Fruit fly (Drosophila melanogaster) whole organism, pupa: Measurements from ENCODE around the gene GlcAT-S.

Source experiments
- CG10348 ChIP-seq: fragments of 200-800 bp; sonication (Bioruptor generic); IDR thresholded peaks from 2 replicates; pipeline ENCODE4 v1.3.6; 2022; ENCODE audit warnings: missing biosample characterization, missing genetic modification characterization
- CG12605 ChIP-seq: fragments of 200-800 bp; sonication (Bioruptor generic); IDR thresholded peaks from 2 replicates; pipeline ENCODE4 v1.3.6; 2022; ENCODE audit warnings: missing biosample characterization, missing genetic modification characterization
- CG13204 ChIP-seq: fragments of 200-800 bp; sonication (Bioruptor generic); optimal IDR thresholded peaks from 2 replicates; lab custom pipeline; 2018; ENCODE audit warnings: missing biosample characterization, mild to moderate bottlenecking, missing genetic modification characterization, moderate library complexity
- CG14655 ChIP-seq: fragments of 200-800 bp; sonication (Bioruptor generic); optimal IDR thresholded peaks from 3 replicates; lab custom pipeline; 2017; ENCODE audit warnings: mild to moderate bottlenecking, missing biosample characterization, missing genetic modification reagents, missing genetic modification characterization
- CG15710 ChIP-seq: fragments of 200-800 bp; sonication (Bioruptor generic); optimal IDR thresholded peaks from 2 replicates; lab custom pipeline; 2018; ENCODE audit warnings: missing biosample characterization, mild to moderate bottlenecking, missing genetic modification characterization, moderate library complexity
- CG17806 ChIP-seq: fragments of 200-800 bp; sonication (Bioruptor generic); optimal IDR thresholded peaks from 2 replicates; lab custom pipeline; 2018; ENCODE audit warnings: missing biosample characterization, mild to moderate bottlenecking, missing genetic modification characterization, moderate library complexity
- CG32121 ChIP-seq: fragments of 200-800 bp; sonication (Bioruptor generic); IDR thresholded peaks from 2 replicates; pipeline ENCODE4 v1.3.6; 2022; ENCODE audit warnings: missing biosample characterization, missing genetic modification characterization
- CG34367 ChIP-seq: fragments of 200-800 bp; sonication (Bioruptor generic); optimal IDR thresholded peaks from 2 replicates; lab custom pipeline; 2018; ENCODE audit warnings: missing biosample characterization, mild to moderate bottlenecking, missing genetic modification characterization
- CG4496 ChIP-seq: fragments of 200-800 bp; sonication (Bioruptor generic); IDR thresholded peaks from 3 replicates; pipeline ENCODE4 v1.3.6; 2022; ENCODE audit warnings: missing biosample characterization, missing genetic modification characterization
- CG8159 ChIP-seq: fragments of 200-800 bp; sonication (Bioruptor generic); optimal IDR thresholded peaks from 3 replicates; lab custom pipeline; 2018; ENCODE audit warnings: missing biosample characterization, mild to moderate bottlenecking, missing genetic modification characterization, moderate library complexity
- CG8301 ChIP-seq: fragments of 200-800 bp; sonication (Bioruptor generic); optimal IDR thresholded peaks from 2 replicates; lab custom pipeline; 2018; ENCODE audit warnings: missing biosample characterization, mild to moderate bottlenecking, missing genetic modification characterization
- CG9948 ChIP-seq: fragments of 200-800 bp; sonication (Bioruptor generic); optimal IDR thresholded peaks from 2 replicates; lab custom pipeline; 2018; ENCODE audit warnings: missing biosample characterization, mild to moderate bottlenecking, missing genetic modification characterization, moderate library complexity
- D1 ChIP-seq: fragments of 200-800 bp; sonication (Bioruptor generic); optimal IDR thresholded peaks from 2 replicates; lab custom pipeline; 2018; ENCODE audit warnings: missing biosample characterization, mild to moderate bottlenecking, missing genetic modification characterization, moderate library complexity
- EcR ChIP-seq: fragments of 200-800 bp; sonication (Bioruptor generic); optimal IDR thresholded peaks from 3 replicates; lab custom pipeline; 2019; ENCODE audit warnings: missing biosample characterization, missing genetic modification characterization, mild to moderate bottlenecking, moderate library complexity, missing genetic modification reagents
- Ets98B ChIP-seq: fragments of 200-800 bp; sonication (Bioruptor generic); IDR thresholded peaks from 2 replicates; pipeline ENCODE4 v1.3.6; 2022; ENCODE audit warnings: missing biosample characterization, missing genetic modification characterization
- Pif1A ChIP-seq: fragments of 200-800 bp; sonication (Bioruptor generic); optimal IDR thresholded peaks from 3 replicates; lab custom pipeline; 2016; ENCODE audit warnings: missing biosample characterization, missing genetic modification characterization
- Pif1B ChIP-seq: fragments of 200-800 bp; sonication (Bioruptor generic); optimal IDR thresholded peaks from 3 replicates; lab custom pipeline; 2016; ENCODE audit warnings: missing biosample characterization, missing genetic modification characterization
- Snoo ChIP-seq: fragments of 200-800 bp; sonication (Bioruptor generic); optimal IDR thresholded peaks from 3 replicates; lab custom pipeline; 2017; ENCODE audit warnings: missing biosample characterization, mild to moderate bottlenecking, missing genetic modification characterization, inconsistent platforms
- fd96Ca ChIP-seq: fragments of 200-800 bp; sonication (Bioruptor generic); IDR thresholded peaks from 3 replicates; pipeline ENCODE4 v1.3.6; 2022; ENCODE audit warnings: missing biosample characterization, missing genetic modification characterization
- gl ChIP-seq: fragments of 200-800 bp; sonication (Bioruptor generic); optimal IDR thresholded peaks from 2 replicates; lab custom pipeline; 2018; ENCODE audit warnings: missing biosample characterization, mild to moderate bottlenecking, missing genetic modification characterization
- rn ChIP-seq: fragments of 200-800 bp; sonication (Bioruptor generic); IDR thresholded peaks from 2 replicates; pipeline ENCODE4 v1.3.6; 2022; ENCODE audit warnings: missing biosample characterization, missing genetic modification characterization

Gene GlcAT-S

DNA sequence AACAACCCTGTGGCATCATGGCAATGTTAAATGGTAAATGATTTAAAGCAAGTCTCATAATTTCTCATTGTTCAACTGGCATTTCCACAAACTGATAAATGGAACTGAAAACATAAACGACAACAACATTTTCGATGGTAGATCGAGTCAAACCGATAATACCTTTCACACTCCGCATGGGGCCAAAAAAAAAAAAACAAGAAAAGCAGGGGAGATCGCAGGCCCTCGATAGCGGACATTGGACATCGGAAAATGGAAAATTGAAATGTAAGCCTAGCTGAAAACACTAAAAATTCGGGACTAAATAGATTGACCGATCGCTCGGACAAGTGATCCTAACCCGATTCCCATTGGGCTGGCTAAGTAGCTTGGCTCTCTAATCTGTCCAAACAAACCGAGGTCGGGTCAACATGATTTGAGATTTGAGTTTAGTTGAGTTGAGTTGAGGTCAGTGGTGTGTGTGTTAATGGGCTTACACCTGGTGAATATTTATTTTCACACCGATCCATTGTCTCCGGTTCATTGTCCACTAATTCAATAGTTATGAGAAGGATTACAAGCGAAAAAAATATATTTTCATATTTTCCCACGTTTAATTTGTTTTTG, 32.1 kb upstream of the GlcAT-S start:
- no peak for TF ChIP-seq CG8301 (tag; lab: Kevin White, UChicago)
- TF ChIP-seq CG12605 (GFP tag; lab: Robert Waterston, UW): no peak
- no peak for TF ChIP-seq Pif1B (GFP tag; lab: Kevin White, UChicago)
- no peak for TF ChIP-seq CG4496 (GFP tag; lab: Robert Waterston, UW)

DNA sequence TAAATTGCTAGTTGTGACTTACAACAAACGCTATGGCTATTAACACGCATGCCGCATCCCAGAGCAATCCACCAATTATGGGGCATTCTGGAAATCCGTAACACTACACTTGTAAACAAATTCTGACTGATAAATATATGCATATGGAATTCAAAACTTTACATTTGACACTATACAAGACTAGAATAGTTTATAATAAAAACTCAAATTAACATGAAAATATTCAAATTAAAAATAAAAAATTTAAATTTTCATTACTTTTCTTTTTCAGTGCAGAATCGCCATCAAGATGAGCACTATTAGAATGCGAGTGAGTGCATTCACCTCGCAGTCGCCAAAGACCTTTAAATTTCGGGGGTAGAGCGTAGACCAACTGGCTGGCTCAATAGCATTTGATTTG, 30.3 kb upstream of the GlcAT-S start:
- TF ChIP-seq D1 (tag; lab: Kevin White, UChicago) (no peak), CG4496 (GFP tag; lab: Robert Waterston, UW) (no peak), CG32121 (GFP tag; lab: Robert Waterston, UW) (no peak), Snoo (no peak), gl (tag; lab: Kevin White, UChicago) (no peak), CG14655 (GFP tag; lab: Kevin White, UChicago) (no peak), CG8159 (tag; lab: Kevin White, UChicago) (no peak), CG8301 (tag; lab: Kevin White, UChicago) (no peak), Ets98B (GFP tag; lab: Robert Waterston, UW) (no peak), rn (GFP tag; lab: Robert Waterston, UW) (no peak), CG15710 (tag; lab: Kevin White, UChicago) (no peak), CG34367 (tag; lab: Kevin White, UChicago) (no peak), EcR (no peak), fd96Ca (GFP tag; lab: Robert Waterston, UW) (no peak), CG10348 (no peak), CG17806 (no peak), CG12605 (GFP tag; lab: Robert Waterston, UW) (no peak)

DNA sequence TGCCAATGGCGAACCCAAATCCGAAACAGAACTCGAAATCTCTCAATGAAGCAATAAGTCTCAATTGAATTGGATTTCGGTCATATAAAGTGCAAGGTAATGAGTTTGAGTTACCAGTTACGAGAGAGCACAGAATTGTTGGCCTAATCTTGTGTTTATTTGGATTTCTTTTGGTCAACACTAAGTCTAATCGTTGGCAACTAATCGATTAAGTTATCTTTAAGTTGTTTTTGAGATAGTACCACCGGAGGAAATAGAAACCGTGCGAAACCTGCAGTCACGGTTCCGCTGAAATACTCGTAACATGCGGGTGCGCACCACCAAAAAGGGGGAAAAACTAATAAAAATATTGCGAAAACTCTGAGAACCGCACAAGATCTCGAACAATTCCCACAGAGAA, 27.1 kb upstream of the GlcAT-S start, which contains the start of gene CG3841:
Gene CG3841, plus strand, starts transcription at position 301 of the 400 bp plus-strand sequence.
- no peak for TF ChIP-seq CG32121 (GFP tag; lab: Robert Waterston, UW)
- no peak for TF ChIP-seq Pif1B (GFP tag; lab: Kevin White, UChicago)
- TF ChIP-seq Ets98B (GFP tag; lab: Robert Waterston, UW): no peak
- no peak for TF ChIP-seq CG15710 (tag; lab: Kevin White, UChicago)
- no peak for TF ChIP-seq Snoo
- TF ChIP-seq CG13204 (GFP tag; lab: Kevin White, UChicago): no peak
- TF ChIP-seq CG8301 (tag; lab: Kevin White, UChicago): no peak
- TF ChIP-seq fd96Ca (GFP tag; lab: Robert Waterston, UW): no peak
- no peak for TF ChIP-seq EcR
- no peak for TF ChIP-seq gl (tag; lab: Kevin White, UChicago)
- no peak for TF ChIP-seq D1 (tag; lab: Kevin White, UChicago)
- TF ChIP-seq CG10348: no peak
- no peak for TF ChIP-seq CG17806
- TF ChIP-seq CG14655 (GFP tag; lab: Kevin White, UChicago): no peak
- no peak for TF ChIP-seq CG4496 (GFP tag; lab: Robert Waterston, UW)
- TF ChIP-seq CG12605 (GFP tag; lab: Robert Waterston, UW): no peak
- no peak for TF ChIP-seq CG8159 (tag; lab: Kevin White, UChicago)
- no peak for TF ChIP-seq Pif1A (GFP tag; lab: Kevin White, UChicago)

DNA sequence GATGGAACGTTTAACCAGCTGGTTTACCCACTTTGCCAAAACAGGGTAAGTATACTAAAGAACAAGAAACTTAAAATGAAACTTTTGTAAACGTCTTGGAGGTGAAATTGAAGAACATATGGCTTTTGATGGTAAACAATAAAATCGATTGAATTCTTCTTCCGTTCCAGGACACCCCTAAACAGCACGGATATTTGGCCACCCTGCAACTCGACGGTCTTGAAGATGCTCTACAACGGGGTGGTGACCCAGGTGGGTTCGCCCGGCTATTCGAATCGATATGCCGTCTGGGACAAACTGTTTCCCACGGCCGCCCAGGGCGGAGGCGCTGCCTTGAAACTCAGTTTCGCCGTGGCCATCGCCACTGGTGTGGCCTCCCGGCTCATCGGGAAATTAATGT, 25.1 kb upstream of the GlcAT-S start:
- TF ChIP-seq CG8301 (tag; lab: Kevin White, UChicago) (no peak), CG32121 (GFP tag; lab: Robert Waterston, UW) (no peak), CG34367 (tag; lab: Kevin White, UChicago) (no peak)

DNA sequence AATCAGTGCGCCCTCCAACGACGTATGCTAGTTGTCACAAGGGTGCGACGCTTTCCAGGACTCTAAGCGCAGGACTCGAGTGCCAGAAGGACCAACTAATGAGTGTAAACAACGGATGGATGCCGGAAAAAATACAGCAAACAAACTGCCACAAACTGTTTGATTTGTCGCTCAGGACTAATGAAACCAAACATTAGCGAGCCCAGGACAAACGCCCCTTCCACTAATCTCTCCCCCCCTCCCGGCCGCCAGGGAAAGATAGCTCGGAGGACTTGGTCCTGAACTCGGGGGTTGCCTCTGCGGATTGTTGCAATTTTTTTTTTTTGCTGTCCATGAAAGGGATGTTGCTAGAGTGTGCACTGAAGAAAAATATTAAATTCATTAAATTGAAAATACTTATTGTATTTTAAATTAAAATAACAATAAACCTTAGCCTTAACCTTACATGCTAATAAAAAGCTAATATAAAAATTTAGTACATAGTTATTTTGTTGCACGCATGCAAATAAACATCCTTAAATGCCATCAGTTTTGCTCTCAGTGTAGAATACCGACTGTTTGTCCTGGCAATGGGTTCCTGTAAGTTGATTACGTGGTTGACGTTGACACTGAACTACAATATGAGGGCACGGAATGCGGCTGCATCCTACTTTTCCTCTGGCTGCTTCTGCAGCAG, 21.5 kb upstream of the GlcAT-S start:
- peak; percentile 37 for TF ChIP-seq CG8159 (tag; lab: Kevin White, UChicago)
- no peak for TF ChIP-seq CG12605 (GFP tag; lab: Robert Waterston, UW)
- TF ChIP-seq, all 21 proteins: peak for 1

DNA sequence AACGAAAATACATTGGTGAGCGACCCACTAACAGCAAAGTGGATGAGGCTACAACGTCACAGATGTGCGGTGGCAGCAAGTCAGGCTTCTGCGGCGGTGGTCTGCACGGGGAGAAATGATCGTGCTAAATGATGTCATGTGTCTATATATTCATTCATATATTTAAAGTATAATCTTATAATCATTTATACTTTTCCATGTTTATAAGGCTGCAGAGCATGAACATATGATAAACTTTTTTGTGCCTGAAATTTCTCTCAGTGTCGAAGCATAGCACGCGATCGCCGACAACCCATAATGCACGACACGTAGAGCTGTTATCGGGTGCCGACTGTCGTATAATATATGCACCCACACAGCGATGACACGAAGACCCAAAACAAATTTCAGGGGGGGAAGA, 17.9 kb upstream of the GlcAT-S start:
- TF ChIP-seq fd96Ca (GFP tag; lab: Robert Waterston, UW) (peak; percentile 68), Pif1B (GFP tag; lab: Kevin White, UChicago) (peak; percentile 20), rn (GFP tag; lab: Robert Waterston, UW) (peak; percentile 55; the same call in 1 of the 2 replicates), CG9948 (tag; lab: Kevin White, UChicago) (no peak), Pif1A (GFP tag; lab: Kevin White, UChicago) (peak; percentile 6), gl (tag; lab: Kevin White, UChicago) (no peak), D1 (tag; lab: Kevin White, UChicago) (no peak), CG8301 (tag; lab: Kevin White, UChicago) (no peak), CG4496 (GFP tag; lab: Robert Waterston, UW) (no peak), CG8159 (tag; lab: Kevin White, UChicago) (peak; percentile 15), EcR (no peak), CG12605 (GFP tag; lab: Robert Waterston, UW) (0 out of 2 replicates have a peak, but pooled peaks have one; percentile 34), CG14655 (GFP tag; lab: Kevin White, UChicago) (peak; percentile 36), CG15710 (tag; lab: Kevin White, UChicago) (peak; percentile 20), CG17806 (peak; percentile 24), CG10348 (no peak), CG13204 (GFP tag; lab: Kevin White, UChicago) (no peak), Ets98B (GFP tag; lab: Robert Waterston, UW) (peak; percentile 44; the same call in 1 of the 2 replicates)
- TF ChIP-seq, all 21 proteins: peak for 10
